Fruit fly (Drosophila melanogaster) whole organism, embryonic: ENCODE measurements around the gene RpS8.

ENCODE experiments used
- B-H2 ChIP-seq: fragments of 200-800 bp; sonication (Bioruptor generic); optimal IDR thresholded peaks from 2 replicates; lab custom pipeline; 2018; ENCODE audit warnings: missing biosample characterization, mild to moderate bottlenecking, missing genetic modification characterization
- CG10462 ChIP-seq: fragments of 200-800 bp; sonication (Bioruptor generic); optimal IDR thresholded peaks from 2 replicates; lab custom pipeline; 2016; ENCODE audit warnings: missing biosample characterization, missing genetic modification characterization
- CG12744 ChIP-seq: fragments of 200-800 bp; sonication (Bioruptor generic); optimal IDR thresholded peaks from 2 replicates; lab custom pipeline; 2016; ENCODE audit warnings: missing biosample characterization, missing genetic modification characterization
- CG12942 ChIP-seq: fragments of 200-800 bp; sonication (Bioruptor generic); optimal IDR thresholded peaks from 3 replicates; lab custom pipeline; 2016; ENCODE audit warnings: missing biosample characterization, missing genetic modification characterization
- CG15011 ChIP-seq: fragments of 200-800 bp; sonication (Bioruptor generic); optimal IDR thresholded peaks from 3 replicates; lab custom pipeline; 2018; ENCODE audit warnings: missing biosample characterization, mild to moderate bottlenecking, missing genetic modification characterization
- CG17186 ChIP-seq: fragments of 200-800 bp; sonication (Bioruptor generic); optimal IDR thresholded peaks from 3 replicates; lab custom pipeline; 2017; ENCODE audit warnings: missing biosample characterization, missing genetic modification reagents, missing genetic modification characterization
- CG17328 ChIP-seq: fragments of 200-800 bp; sonication (Bioruptor generic); IDR thresholded peaks from 2 replicates; pipeline ENCODE4 v1.3.6; 2022; ENCODE audit warnings: missing biosample characterization, missing genetic modification characterization
- CG17385 ChIP-seq: fragments of 200-800 bp; sonication (Bioruptor generic); optimal IDR thresholded peaks from 3 replicates; lab custom pipeline; 2018; ENCODE audit warnings: missing biosample characterization, mild to moderate bottlenecking, missing genetic modification characterization
- CG17912 ChIP-seq: fragments of 200-800 bp; sonication (Bioruptor generic); optimal IDR thresholded peaks from 2 replicates; lab custom pipeline; 2018; ENCODE audit warnings: missing biosample characterization, mild to moderate bottlenecking, missing genetic modification characterization
- CG18262 ChIP-seq: fragments of 200-800 bp; optimal IDR thresholded peaks from 3 replicates; lab custom pipeline; 2019; ENCODE audit warnings: missing biosample characterization, mild to moderate bottlenecking, missing genetic modification characterization, moderate library complexity
- CG2199 ChIP-seq: fragments of 200-800 bp; sonication (Bioruptor generic); IDR thresholded peaks from 3 replicates; pipeline ENCODE4 v1.3.6; 2022; ENCODE audit warnings: missing biosample characterization, missing genetic modification characterization
- CG34224 ChIP-seq: fragments of 200-800 bp; sonication (Bioruptor generic); IDR thresholded peaks from 3 replicates; pipeline ENCODE4 v1.3.6; 2022; ENCODE audit warnings: missing biosample characterization, missing genetic modification characterization; ENCODE audit not compliant: partially characterized antibody
- CG3838 ChIP-seq: fragments of 200-800 bp; sonication (Bioruptor generic); optimal IDR thresholded peaks from 3 replicates; lab custom pipeline; 2016; ENCODE audit warnings: missing biosample characterization, missing genetic modification characterization
- CG4404 ChIP-seq: fragments of 200-800 bp; sonication (Bioruptor generic); IDR thresholded peaks from 2 replicates; pipeline ENCODE4 v1.3.6; 2022; ENCODE audit warnings: missing biosample characterization, missing genetic modification characterization
- CG4424 ChIP-seq: fragments of 200-800 bp; sonication (Bioruptor generic); optimal IDR thresholded peaks from 3 replicates; lab custom pipeline; 2016; ENCODE audit warnings: missing biosample characterization, missing genetic modification characterization
- CG7372 ChIP-seq: fragments of 200-800 bp; sonication (Bioruptor generic); IDR thresholded peaks from 2 replicates; pipeline ENCODE4 v1.3.6; 2022; ENCODE audit warnings: missing biosample characterization, missing genetic modification characterization
- CkIIα-i1 ChIP-seq: fragments of 200-800 bp; sonication (Bioruptor generic); IDR thresholded peaks from 2 replicates; pipeline ENCODE4 v1.3.6; 2022; ENCODE audit warnings: missing biosample characterization, missing genetic modification characterization
- Doc2 ChIP-seq: fragments of 200-800 bp; sonication (Bioruptor generic); IDR thresholded peaks from 2 replicates; pipeline ENCODE4 v1.3.6; 2022; ENCODE audit warnings: missing biosample characterization, missing genetic modification characterization
- HmgZ ChIP-seq: fragments of 200-800 bp; sonication (Bioruptor generic); optimal IDR thresholded peaks from 2 replicates; lab custom pipeline; 2018; ENCODE audit warnings: missing biosample characterization, mild to moderate bottlenecking, missing genetic modification characterization
- Pdp1 ChIP-seq, 2 experiments: fragments of 200-800 bp; sonication (Bioruptor generic); optimal IDR thresholded peaks; 3 replicates each; lab custom pipeline; 2016; ENCODE audit warnings: missing biosample characterization in 2 of 2, missing genetic modification characterization in 2 of 2, mild to moderate bottlenecking in 1 of 2, moderate library complexity in 1 of 2
- Ptx1 ChIP-seq: fragments of 200-800 bp; sonication (Bioruptor generic); IDR thresholded peaks from 2 replicates; pipeline ENCODE4 v1.3.6; 2022; ENCODE audit warnings: missing biosample characterization, missing genetic modification characterization
- ase ChIP-seq: fragments of 200-800 bp; sonication (Bioruptor generic); IDR thresholded peaks from 3 replicates; pipeline ENCODE4 v1.3.6; 2022; ENCODE audit warnings: missing biosample characterization, missing genetic modification characterization
- ash1 ChIP-seq: fragments of 200-800 bp; sonication (Bioruptor generic); optimal IDR thresholded peaks from 2 replicates; lab custom pipeline; 2018; ENCODE audit warnings: missing biosample characterization, mild to moderate bottlenecking, missing genetic modification characterization
- bbx ChIP-seq: fragments of 200-800 bp; sonication (Bioruptor generic); IDR thresholded peaks from 2 replicates; pipeline ENCODE4 v1.3.6; 2022; ENCODE audit warnings: missing biosample characterization, missing genetic modification characterization; ENCODE audit not compliant: partially characterized antibody
- chinmo ChIP-seq: fragments of 200-800 bp; sonication (Bioruptor generic); IDR thresholded peaks from 4 replicates; pipeline ENCODE4 v1.3.6; 2022; ENCODE audit warnings: missing biosample characterization, missing genetic modification characterization; ENCODE audit not compliant: partially characterized antibody
- corto ChIP-seq: fragments of 200-800 bp; sonication (Bioruptor generic); optimal IDR thresholded peaks from 2 replicates; lab custom pipeline; 2016; ENCODE audit warnings: missing biosample characterization, mild to moderate bottlenecking, missing genetic modification characterization, moderate library complexity
- dysf ChIP-seq: fragments of 200-800 bp; sonication (Bioruptor generic); IDR thresholded peaks from 3 replicates; pipeline ENCODE4 v1.3.6; 2022; ENCODE audit warnings: missing biosample characterization, missing genetic modification characterization
- ems ChIP-seq: fragments of 200-800 bp; sonication (Bioruptor generic); optimal IDR thresholded peaks from 3 replicates; lab custom pipeline; 2016; ENCODE audit warnings: missing biosample characterization, missing genetic modification characterization
- esg ChIP-seq: fragments of 200-800 bp; sonication (Bioruptor generic); conservative IDR thresholded peaks from 2 replicates; pipeline ENCODE4 v1.3.6; 2022; ENCODE audit warnings: missing biosample characterization, missing genetic modification characterization
- eve ChIP-seq, 2 experiments: fragments of >200 bp; optimal IDR thresholded peaks; 2 replicates each; lab custom pipeline; 2017; ENCODE audit warnings: missing biosample characterization in 2 of 2, missing genetic modification characterization in 2 of 2
- gsb-n ChIP-seq: fragments of 200-800 bp; sonication (Bioruptor generic); optimal IDR thresholded peaks from 3 replicates; lab custom pipeline; 2018; ENCODE audit warnings: missing biosample characterization, mild to moderate bottlenecking, missing genetic modification characterization
- hkb ChIP-seq, 2 experiments: fragments of 200-800 bp in 1 of 2; fragments of >200 bp in 1 of 2; sonication (Bioruptor generic) in 1 of 2; IDR thresholded peaks in 1 of 2; optimal IDR thresholded peaks in 1 of 2; 2 replicates each; pipeline versions ENCODE4 v1.3.6 to Lab custom; 2017 to 2022; ENCODE audit warnings: missing biosample characterization in 1 of 2, missing genetic modification characterization in 1 of 2
- kah ChIP-seq: fragments of 200-800 bp; sonication (Bioruptor generic); optimal IDR thresholded peaks from 2 replicates; lab custom pipeline; 2018; ENCODE audit warnings: missing biosample characterization, mild to moderate bottlenecking, missing genetic modification characterization
- mld ChIP-seq: fragments of 200-800 bp; sonication (Bioruptor generic); IDR thresholded peaks from 3 replicates; pipeline ENCODE4 v1.3.6; 2022; ENCODE audit warnings: missing biosample characterization, missing genetic modification characterization; ENCODE audit not compliant: partially characterized antibody
- otp ChIP-seq: fragments of 200-800 bp; sonication (Bioruptor generic); IDR thresholded peaks from 3 replicates; pipeline ENCODE4, ENCODE4 v1.3.6; 2022; ENCODE audit warnings: missing biosample characterization, missing genetic modification characterization
- pb ChIP-seq: fragments of 200-800 bp; sonication (Bioruptor generic); optimal IDR thresholded peaks from 3 replicates; lab custom pipeline; 2016; ENCODE audit warnings: missing biosample characterization, missing genetic modification characterization
- peb ChIP-seq: fragments of 200-800 bp; sonication (Bioruptor generic); IDR thresholded peaks from 2 replicates; pipeline ENCODE4 v1.3.6; 2022; ENCODE audit warnings: missing biosample characterization, missing genetic modification characterization
- pnt ChIP-seq: fragments of 200-800 bp; sonication (Bioruptor generic); optimal IDR thresholded peaks from 3 replicates; lab custom pipeline; 2016; ENCODE audit warnings: missing biosample characterization, missing genetic modification characterization
- repo ChIP-seq: fragments of 200-800 bp; sonication (Bioruptor generic); optimal IDR thresholded peaks from 2 replicates; lab custom pipeline; 2016; ENCODE audit warnings: missing biosample characterization, missing genetic modification characterization
- seq ChIP-seq: fragments of 200-800 bp; sonication (Bioruptor generic); IDR thresholded peaks from 2 replicates; pipeline ENCODE4 v1.3.6; 2022; ENCODE audit warnings: missing biosample characterization, missing genetic modification characterization
- tup ChIP-seq: fragments of 200-800 bp; sonication (Bioruptor generic); optimal IDR thresholded peaks from 2 replicates; lab custom pipeline; 2016; ENCODE audit warnings: missing biosample characterization, mild to moderate bottlenecking, missing genetic modification characterization, moderate library complexity
- usp ChIP-seq: fragments of >200 bp; optimal IDR thresholded peaks from 2 replicates; lab custom pipeline; 2017; ENCODE audit warnings: missing biosample characterization, missing genetic modification characterization
- zen2 ChIP-seq: fragments of 200-800 bp; sonication (Bioruptor generic); IDR thresholded peaks from 3 replicates; pipeline ENCODE4 v1.3.6; 2022; ENCODE audit warnings: missing biosample characterization, missing genetic modification characterization; ENCODE audit not compliant: partially characterized antibody

The RpS8 gene

dm6 chr3R:29876733-29877193 lies 15.4 kb downstream of the RpS8 start, which contains the start of gene CG31038 (continued):
- TF ChIP-seq usp (GFP tag; lab: Kevin White, UChicago) (no peak), hkb (optimal IDR thresholded peaks at IDR 0.05; lab: Kevin White, UChicago) (no peak), hkb (GFP tag; IDR thresholded peaks at IDR 0.05; lab: Robert Waterston, UW) (no peak), CG4404 (GFP tag; lab: Robert Waterston, UW) (no peak), bbx (peak; percentile 69), Pdp1 (GFP tag; optimal IDR thresholded peaks at IDR 0.05; lab: Kevin White, UChicago) (no peak), mld (GFP tag; lab: Robert Waterston, UW) (no peak), CG7372 (GFP tag; lab: Robert Waterston, UW) (no peak), CG12744 (no peak), CG18262 (tag; lab: Kevin White, UChicago) (peak; percentile 37), CG17186 (GFP tag; lab: Kevin White, UChicago) (no peak), corto (GFP tag; lab: Kevin White, UChicago) (peak; percentile 34), pnt (no peak), ash1 (GFP tag; lab: Kevin White, UChicago) (no peak), gsb-n (tag; lab: Kevin White, UChicago) (peak; percentile 36), eve (GFP tag; optimal IDR thresholded peaks at IDR 0.05; lab: Kevin White, UChicago) (no peak), CG4424 (no peak), CG17912 (no peak), CG17328 (GFP tag; lab: Robert Waterston, UW) (peak; percentile 27; the same call in 1 of the 2 replicates), kah (GFP tag; lab: Kevin White, UChicago) (no peak), tup (GFP tag; lab: Kevin White, UChicago) (no peak), CkIIα-i1 (GFP tag; lab: Robert Waterston, UW) (no peak), Ptx1 (GFP tag; lab: Robert Waterston, UW) (no peak), CG12942 (GFP tag; lab: Kevin White, UChicago) (no peak), ems (GFP tag; lab: Kevin White, UChicago) (no peak), ase (GFP tag; lab: Robert Waterston, UW) (no peak), peb (no peak), otp (GFP tag; lab: Robert Waterston, UW) (peak; percentile 29; the same call in 1 of the 3 replicates), CG2199 (GFP tag; lab: Robert Waterston, UW) (no peak), pb (peak; percentile 8), zen2 (GFP tag; lab: Robert Waterston, UW) (peak; percentile 74; the same call in 2 of the 3 replicates), esg (GFP tag; lab: Robert Waterston, UW) (no peak), HmgZ (tag; lab: Kevin White, UChicago) (no peak), CG15011 (GFP tag; lab: Kevin White, UChicago) (no peak), seq (GFP tag; lab: Robert Waterston, UW) (no peak), B-H2 (GFP tag; lab: Kevin White, UChicago) (no peak), repo (no peak), CG17385 (GFP tag; lab: Kevin White, UChicago) (peak; percentile 14), Doc2 (GFP tag; lab: Robert Waterston, UW) (no peak)

dm6 chr3R:29880306-29880705 lies 18.9 kb downstream of the RpS8 start:
- TF ChIP-seq chinmo (GFP tag; lab: Robert Waterston, UW) (peak; percentile 92; the same call in 3 of the 4 replicates), CG10462 (GFP tag; lab: Kevin White, UChicago) (no peak), CG34224 (GFP tag; lab: Robert Waterston, UW) (0 out of 3 replicates have a peak, but pooled peaks have one; percentile 10), dysf (GFP tag; lab: Robert Waterston, UW) (no peak), CG3838 (GFP tag; lab: Kevin White, UChicago) (no peak)
